Worm (Caenorhabditis elegans) whole organism, early embryonic: ENCODE measurements around the gene Y62H9A.7.

Source experiments
- B0310.2 ChIP-seq: sonication (generic microtip); optimal IDR thresholded peaks from 2 replicates; lab custom pipeline; 2016; ENCODE audit warnings: mild to moderate bottlenecking, missing genetic modification characterization, missing compliant biosample characterization
- ama-1 ChIP-seq: fragments of 150-350 bp; optimal IDR thresholded peaks from 2 replicates; lab custom pipeline; 2014
- ceh-36 ChIP-seq: sonication (generic microtip); optimal IDR thresholded peaks from 2 replicates; lab custom pipeline; 2016; ENCODE audit warnings: missing genetic modification characterization, inconsistent platforms, missing compliant biosample characterization
- flt-1 ChIP-seq: fragments of 200-800 bp; sonication (Bioruptor generic); IDR thresholded peaks from 2 replicates; pipeline ENCODE4 v1.3.6; 2022; ENCODE audit warnings: missing genetic modification characterization, missing compliant biosample characterization
- hnd-1 ChIP-seq: sonication (generic microtip); optimal IDR thresholded peaks from 2 replicates; lab custom pipeline; 2016; ENCODE audit warnings: missing genetic modification characterization, missing compliant biosample characterization
- pes-1 ChIP-seq: fragments of 200-800 bp; sonication (Bioruptor generic); IDR thresholded peaks from 2 replicates; pipeline ENCODE4 v1.3.6; 2022; ENCODE audit warnings: missing genetic modification reagents, missing genetic modification characterization, missing compliant biosample characterization
- scrt-1 ChIP-seq: fragments of 200-800 bp; sonication (Bioruptor generic); IDR thresholded peaks from 2 replicates; pipeline ENCODE4 v1.3.6; 2022; ENCODE audit warnings: missing genetic modification characterization, missing compliant biosample characterization
- sea-1 ChIP-seq: fragments of 200-800 bp; sonication (Bioruptor generic); conservative IDR thresholded peaks from 2 replicates; pipeline ENCODE4 v1.3.6; 2022; ENCODE audit warnings: missing genetic modification characterization, missing compliant biosample characterization
- tbx-11 ChIP-seq: fragments of 200-800 bp; sonication (Bioruptor generic); IDR thresholded peaks from 2 replicates; pipeline ENCODE4 v1.3.6; 2022; ENCODE audit warnings: missing genetic modification characterization, missing compliant biosample characterization

- no peak for TF ChIP-seq tbx-11
- TF ChIP-seq B0310.2 = no peak
- no peak for TF ChIP-seq ceh-36 (tag; lab: Kevin White, UChicago)
- TF ChIP-seq hnd-1 (tag; lab: Kevin White, UChicago) = no peak
- no peak for TF ChIP-seq ama-1 (lab: Kevin White, UChicago)
- TF ChIP-seq scrt-1 = no peak
- no peak for TF ChIP-seq flt-1 (GFP tag; lab: Robert Waterston, UW)
- no peak for TF ChIP-seq pes-1 (GFP tag; lab: Robert Waterston, UW)
- no peak for TF ChIP-seq sea-1 (GFP tag; lab: Robert Waterston, UW)
These were observed 42.1 kb downstream of the Y62H9A.7 start, which contains the start of gene F54F7.2 for ce11 chrX:11843363-11843762.
